Worm (Caenorhabditis elegans) whole organism, L2 larva: Measurements from ENCODE around the gene crls-1.

Experiments used
- F13H6.1 ChIP-seq: sonication (generic microtip); optimal IDR thresholded peaks from 2 replicates; lab custom pipeline; 2016; ENCODE audit warnings: missing genetic modification characterization, missing compliant biosample characterization
- egl-27 ChIP-seq: sonication (generic microtip); optimal IDR thresholded peaks from 3 replicates; lab custom pipeline; 2017; ENCODE audit warnings: missing biosample characterization, missing genetic modification reagents, missing genetic modification characterization
- fos-1 ChIP-seq: fragments of 150-350 bp; optimal IDR thresholded peaks from 2 replicates; lab custom pipeline; 2014; ENCODE audit warnings: missing biosample characterization, missing genetic modification characterization
- gmeb-1 ChIP-seq: fragments of 150-350 bp; optimal IDR thresholded peaks from 2 replicates; lab custom pipeline; 2014; ENCODE audit warnings: missing biosample characterization, missing genetic modification characterization
- lin-13 ChIP-seq: fragments of 150-350 bp; optimal IDR thresholded peaks from 2 replicates; lab custom pipeline; 2014; ENCODE audit warnings: missing biosample characterization, missing genetic modification reagents, missing genetic modification characterization

DNA sequence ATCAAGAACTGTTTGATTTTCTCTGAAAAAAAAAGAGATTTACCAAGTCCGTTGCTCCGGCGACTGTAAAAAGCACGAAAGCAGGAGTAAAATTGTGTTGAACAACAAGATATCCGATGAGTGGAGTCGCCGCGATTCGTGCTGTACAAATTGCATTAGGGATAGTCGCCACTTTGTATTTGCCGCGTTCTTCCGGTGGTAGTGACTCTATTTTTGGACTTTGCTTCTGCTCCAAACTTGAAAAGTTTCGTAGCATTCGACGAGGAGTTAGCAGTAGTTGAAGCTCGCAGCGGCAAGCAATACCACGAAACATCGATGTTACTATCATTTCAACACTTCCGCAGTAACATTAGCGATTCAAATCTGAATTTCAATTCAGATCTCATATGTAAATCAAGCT lies at the start of gene crls-1:
- no peak for TF ChIP-seq F13H6.1 (tag; lab: Kevin White, UChicago)
- no peak for TF ChIP-seq egl-27
- no peak for TF ChIP-seq fos-1 (tag; lab: Kevin White, UChicago)
- no peak for TF ChIP-seq lin-13 (GFP tag; lab: Kevin White, UChicago)
- TF ChIP-seq gmeb-1 (tag; lab: Kevin White, UChicago): no peak
